Fruit fly (Drosophila melanogaster): ENCODE data around the gene ZAP3.

- TF ChIP-seq pan (optimal IDR thresholded peaks at IDR 0.05) (no peak), Dll (optimal IDR thresholded peaks at IDR 0.05) (no peak), usp (GFP tag; optimal IDR thresholded peaks at IDR 0.05) (no peak), psq (optimal IDR thresholded peaks at IDR 0.05) (no peak), CG8478 (optimal IDR thresholded peaks at IDR 0.05) (no peak)
Observed at dm6 chrX:10110898-10111297, 28.6 kb upstream of the ZAP3 start.
